Worm (Caenorhabditis elegans) whole organism, L3 larva: ENCODE measurements around the gene rbm-17.
A peak's percentile ranks its signal among the peaks of the same experiment; 100 is the strongest.

Experiments
- R02D3.7 ChIP-seq: fragments of 150-350 bp; optimal IDR thresholded peaks from 2 replicates; lab custom pipeline; 2014; ENCODE audit warnings: missing biosample characterization, missing genetic modification characterization
- ZK546.5 ChIP-seq: sonication (generic microtip); optimal IDR thresholded peaks from 2 replicates; lab custom pipeline; 2017; ENCODE audit warnings: missing biosample characterization, missing genetic modification characterization
- aly-2 ChIP-seq: fragments of 150-350 bp; optimal IDR thresholded peaks from 2 replicates; lab custom pipeline; 2014; ENCODE audit warnings: missing biosample characterization, missing genetic modification characterization
- ama-1 ChIP-seq: fragments of 150-350 bp; optimal IDR thresholded peaks from 2 replicates; lab custom pipeline; 2018
- ceh-16 ChIP-seq: sonication (generic microtip); optimal IDR thresholded peaks from 2 replicates; lab custom pipeline; 2017; ENCODE audit warnings: missing biosample characterization, missing genetic modification characterization
- ceh-28 ChIP-seq: fragments of 150-350 bp; optimal IDR thresholded peaks from 2 replicates; lab custom pipeline; 2014; ENCODE audit warnings: missing biosample characterization, missing genetic modification reagents, missing genetic modification characterization
- ceh-82 ChIP-seq: fragments of 150-350 bp; optimal IDR thresholded peaks from 2 replicates; lab custom pipeline; 2014; ENCODE audit warnings: missing biosample characterization, missing genetic modification characterization
- ceh-9 ChIP-seq: sonication (generic microtip); optimal IDR thresholded peaks from 2 replicates; lab custom pipeline; 2018; ENCODE audit warnings: missing biosample characterization, missing genetic modification characterization
- daf-12 ChIP-seq: fragments of 150-350 bp; optimal IDR thresholded peaks from 2 replicates; lab custom pipeline; 2014; ENCODE audit warnings: missing biosample characterization, missing genetic modification reagents, missing genetic modification characterization
- egl-27 ChIP-seq: sonication (generic microtip); optimal IDR thresholded peaks from 4 replicates; lab custom pipeline; 2017; ENCODE audit warnings: missing biosample characterization, missing genetic modification reagents, missing genetic modification characterization
- egl-5 ChIP-seq: fragments of 150-350 bp; optimal IDR thresholded peaks from 2 replicates; lab custom pipeline; 2017; ENCODE audit warnings: missing biosample characterization, missing genetic modification reagents, missing genetic modification characterization, inconsistent platforms
- elt-1 ChIP-seq: fragments of 150-350 bp; optimal IDR thresholded peaks from 2 replicates; lab custom pipeline; 2014; ENCODE audit warnings: missing biosample characterization, missing genetic modification characterization
- elt-2 ChIP-seq: sonication (generic microtip); optimal IDR thresholded peaks from 2 replicates; lab custom pipeline; 2016; ENCODE audit warnings: missing genetic modification reagents, mild to moderate bottlenecking, missing genetic modification characterization, missing compliant biosample characterization
- elt-3 ChIP-seq, 3 experiments: fragments of 150-350 bp in 1 of 3; sonication (generic microtip) in 2 of 3; optimal IDR thresholded peaks; 2 replicates in 2 of 3; 4 replicates in 1 of 3; lab custom pipeline; 2014 to 2017; ENCODE audit warnings: missing biosample characterization in 3 of 3, missing genetic modification characterization in 3 of 3
- eor-1 ChIP-seq, 2 experiments: fragments of 150-350 bp; optimal IDR thresholded peaks; 2 replicates each; lab custom pipeline; 2014 to 2018; ENCODE audit warnings: missing biosample characterization in 2 of 2, missing genetic modification characterization in 2 of 2
- fkh-10 ChIP-seq: sonication (generic microtip); optimal IDR thresholded peaks from 2 replicates; lab custom pipeline; 2017; ENCODE audit warnings: missing biosample characterization, missing genetic modification reagents, missing genetic modification characterization
- fkh-2 ChIP-seq: fragments of 150-350 bp; optimal IDR thresholded peaks from 2 replicates; lab custom pipeline; 2014; ENCODE audit warnings: missing biosample characterization, missing genetic modification reagents, missing genetic modification characterization
- fos-1 ChIP-seq: fragments of 150-350 bp; optimal IDR thresholded peaks from 2 replicates; lab custom pipeline; 2014; ENCODE audit warnings: missing biosample characterization, missing genetic modification characterization
- hmg-11 ChIP-seq: sonication (generic microtip); optimal IDR thresholded peaks from 2 replicates; lab custom pipeline; 2016; ENCODE audit warnings: missing genetic modification characterization, missing compliant biosample characterization
- jun-1 ChIP-seq: fragments of 150-350 bp; optimal IDR thresholded peaks from 2 replicates; lab custom pipeline; 2014; ENCODE audit warnings: missing biosample characterization, missing genetic modification reagents, missing genetic modification characterization
- lin-15B ChIP-seq: fragments of 150-350 bp; optimal IDR thresholded peaks from 2 replicates; lab custom pipeline; 2014; ENCODE audit warnings: missing biosample characterization, missing genetic modification characterization
- lin-39 ChIP-seq: fragments of 150-350 bp; optimal IDR thresholded peaks from 2 replicates; lab custom pipeline; 2018; ENCODE audit warnings: missing biosample characterization, missing genetic modification reagents, missing genetic modification characterization
- lsy-12 ChIP-seq: sonication (generic microtip); optimal IDR thresholded peaks from 2 replicates; lab custom pipeline; 2016; ENCODE audit warnings: mild to moderate bottlenecking, missing genetic modification characterization, missing compliant biosample characterization
- mdl-1 ChIP-seq: fragments of 150-350 bp; optimal IDR thresholded peaks from 2 replicates; lab custom pipeline; 2014; ENCODE audit warnings: missing biosample characterization, missing genetic modification characterization
- mml-1 ChIP-seq: fragments of 150-350 bp; sonication (generic microtip); optimal IDR thresholded peaks from 3 replicates; lab custom pipeline; 2014; ENCODE audit warnings: missing biosample characterization, missing genetic modification characterization
- nfya-1 ChIP-seq: sonication (generic microtip); optimal IDR thresholded peaks from 2 replicates; lab custom pipeline; 2017; ENCODE audit warnings: missing genetic modification characterization, mild to moderate bottlenecking, missing compliant biosample characterization, antibody characterized with exemption, moderate library complexity; ENCODE audit not compliant: insufficient read depth
- nhr-11 ChIP-seq: fragments of 150-350 bp; optimal IDR thresholded peaks from 2 replicates; lab custom pipeline; 2014; ENCODE audit warnings: missing biosample characterization, missing genetic modification characterization
- nhr-12 ChIP-seq: fragments of 150-350 bp; optimal IDR thresholded peaks from 2 replicates; lab custom pipeline; 2014; ENCODE audit warnings: missing biosample characterization, missing genetic modification characterization
- nhr-23 ChIP-seq: fragments of 150-350 bp; optimal IDR thresholded peaks from 2 replicates; lab custom pipeline; 2014; ENCODE audit warnings: missing biosample characterization, missing genetic modification reagents, missing genetic modification characterization
- nhr-237 ChIP-seq: fragments of 150-350 bp; optimal IDR thresholded peaks from 2 replicates; lab custom pipeline; 2014; ENCODE audit warnings: missing biosample characterization, missing genetic modification characterization
- nhr-25 ChIP-seq: sonication (generic microtip); optimal IDR thresholded peaks from 2 replicates; lab custom pipeline; 2017; ENCODE audit warnings: missing biosample characterization, missing genetic modification characterization
- nhr-28 ChIP-seq: fragments of 150-350 bp; optimal IDR thresholded peaks from 2 replicates; lab custom pipeline; 2014; ENCODE audit warnings: missing biosample characterization, missing genetic modification characterization
- nhr-43 ChIP-seq: sonication (generic microtip); optimal IDR thresholded peaks from 2 replicates; lab custom pipeline; 2016; ENCODE audit warnings: mild to moderate bottlenecking, missing genetic modification characterization, missing compliant biosample characterization; ENCODE audit not compliant: poor library complexity, severe bottlenecking
- nhr-67 ChIP-seq: fragments of 150-350 bp; optimal IDR thresholded peaks from 2 replicates; lab custom pipeline; 2014; ENCODE audit warnings: missing biosample characterization, missing genetic modification characterization
- nhr-76 ChIP-seq: fragments of 150-350 bp; sonication (generic microtip); optimal IDR thresholded peaks from 5 replicates; lab custom pipeline; 2014; ENCODE audit warnings: missing biosample characterization, missing genetic modification characterization
- nhr-77 ChIP-seq: fragments of 150-350 bp; optimal IDR thresholded peaks from 2 replicates; lab custom pipeline; 2014; ENCODE audit warnings: missing biosample characterization, missing genetic modification characterization
- pha-4 ChIP-seq: fragments of 150-350 bp; optimal IDR thresholded peaks from 2 replicates; lab custom pipeline; 2014; ENCODE audit warnings: missing biosample characterization, missing genetic modification reagents, missing genetic modification characterization
- pqm-1 ChIP-seq: fragments of 150-350 bp; optimal IDR thresholded peaks from 2 replicates; lab custom pipeline; 2017; ENCODE audit warnings: missing biosample characterization, missing genetic modification characterization, inconsistent platforms
- sea-2 ChIP-seq: fragments of 150-350 bp; sonication (generic microtip); optimal IDR thresholded peaks from 4 replicates; lab custom pipeline; 2014; ENCODE audit warnings: missing biosample characterization, missing genetic modification reagents, missing genetic modification characterization
- skn-1 ChIP-seq: fragments of 150-350 bp; optimal IDR thresholded peaks from 2 replicates; lab custom pipeline; 2014; ENCODE audit warnings: missing biosample characterization, missing genetic modification characterization
- snpc-4 ChIP-seq: fragments of 150-350 bp; optimal IDR thresholded peaks from 2 replicates; lab custom pipeline; 2014; ENCODE audit warnings: missing biosample characterization, missing genetic modification characterization
- tbx-2 ChIP-seq: sonication (generic microtip); optimal IDR thresholded peaks from 2 replicates; lab custom pipeline; 2016; ENCODE audit warnings: mild to moderate bottlenecking, missing genetic modification characterization, missing compliant biosample characterization
- unc-39 ChIP-seq: sonication (generic microtip); optimal IDR thresholded peaks from 4 replicates; lab custom pipeline; 2017; ENCODE audit warnings: missing biosample characterization, missing genetic modification characterization
- unc-62 ChIP-seq: fragments of 150-350 bp; sonication (generic microtip); optimal IDR thresholded peaks from 4 replicates; lab custom pipeline; 2014; ENCODE audit warnings: missing biosample characterization, missing genetic modification reagents, missing genetic modification characterization
- zag-1 ChIP-seq: fragments of 150-350 bp; optimal IDR thresholded peaks from 2 replicates; lab custom pipeline; 2014; ENCODE audit warnings: missing biosample characterization, missing genetic modification characterization
- ztf-11 ChIP-seq: fragments of 150-350 bp; optimal IDR thresholded peaks from 2 replicates; lab custom pipeline; 2014; ENCODE audit warnings: missing biosample characterization, missing genetic modification characterization
- ztf-4 ChIP-seq: fragments of 150-350 bp; optimal IDR thresholded peaks from 2 replicates; lab custom pipeline; 2014; ENCODE audit warnings: missing biosample characterization, missing genetic modification characterization

Gene rbm-17

DNA sequence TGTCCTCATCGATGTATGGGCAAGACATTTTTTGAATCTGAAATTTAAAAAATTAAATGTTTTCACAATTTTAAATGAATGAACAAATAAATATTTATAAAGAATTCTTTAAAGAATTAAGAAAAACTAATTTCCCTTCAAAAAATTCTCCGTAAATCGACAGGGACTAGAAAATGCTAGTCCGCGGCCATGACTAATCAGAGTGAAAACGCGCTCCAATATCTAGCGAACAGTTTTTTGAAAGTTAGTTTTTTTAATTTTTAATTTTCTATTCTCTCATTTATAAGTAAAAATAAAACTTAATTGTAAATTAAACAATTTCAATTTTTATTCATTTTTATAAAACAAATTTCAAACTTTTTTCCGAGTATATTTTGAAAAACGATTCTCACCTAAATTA, 45.3 kb upstream of the rbm-17 start (continued):
- TF ChIP-seq nhr-77 (tag; lab: Kevin White, UChicago), result no peak
- TF ChIP-seq nfya-1 (tag; lab: Kevin White, UChicago), result peak; percentile 69
- no peak for TF ChIP-seq nhr-28 (tag; lab: Kevin White, UChicago)
- TF ChIP-seq unc-62, result no peak
- TF ChIP-seq elt-2, result no peak
- no peak for TF ChIP-seq mdl-1 (tag; lab: Kevin White, UChicago)
- TF ChIP-seq nhr-43 (tag; lab: Kevin White, UChicago), result peak; percentile 34
- TF ChIP-seq daf-12 (tag; lab: Kevin White, UChicago), result no peak
- no peak for TF ChIP-seq nhr-67

DNA sequence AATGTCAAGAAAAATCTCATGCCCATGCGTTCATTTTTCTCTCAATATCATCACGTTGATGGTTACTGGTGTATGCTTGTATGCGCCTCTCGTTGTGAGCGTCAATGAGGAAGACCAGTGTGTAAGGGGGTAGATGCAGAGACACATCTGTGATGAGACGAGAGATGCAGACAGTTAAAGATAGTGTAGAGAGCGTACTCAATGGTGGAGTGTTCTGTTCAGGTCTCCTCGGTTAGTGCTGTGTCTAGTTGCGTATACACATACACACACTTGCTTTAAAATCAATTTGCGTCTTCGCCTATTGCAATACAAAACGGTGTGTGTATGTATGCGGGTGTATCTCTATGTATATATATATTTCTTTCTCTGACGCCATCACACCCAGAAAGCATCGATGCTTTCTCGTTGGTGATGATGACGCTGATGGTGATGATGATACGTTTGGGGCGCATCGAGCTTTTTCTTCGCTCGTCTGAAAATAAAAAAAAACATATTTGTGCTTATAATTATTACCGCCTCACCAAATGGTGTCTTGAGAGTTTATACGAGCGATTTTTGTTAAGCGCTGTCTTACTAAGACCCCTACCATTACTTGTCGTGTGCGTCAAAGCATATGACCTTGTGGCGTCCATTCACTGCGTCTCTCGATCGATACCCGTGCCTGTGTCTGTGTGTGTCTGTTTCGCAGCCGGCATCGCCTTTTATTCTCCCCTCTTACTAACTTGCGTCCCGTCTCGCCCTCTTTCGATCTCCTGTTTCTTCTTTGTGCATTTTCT, 44.5 kb upstream of the rbm-17 start, which contains the start of gene F40F11.3:
TSS of gene F40F11.3 (minus strand) at position 589 of the 776 bp plus-strand sequence.
- no peak for TF ChIP-seq elt-3 (tag; optimal IDR thresholded peaks at IDR 0.05; lab: Kevin White, UChicago)
- no peak for TF ChIP-seq mml-1
- TF ChIP-seq nhr-67, result no peak
- TF ChIP-seq nhr-23 (tag; lab: Kevin White, UChicago), result peak; percentile 60
- TF ChIP-seq tbx-2 (tag; lab: Kevin White, UChicago), result peak; percentile 69
- TF ChIP-seq nhr-25 (tag; lab: Kevin White, UChicago), result peak; percentile 97
- no peak for TF ChIP-seq zag-1 (tag; lab: Kevin White, UChicago)
- no peak for TF ChIP-seq eor-1 (tag; optimal IDR thresholded peaks at IDR 0.05; lab: Kevin White, UChicago)
- TF ChIP-seq ztf-4 (tag; lab: Kevin White, UChicago), result peak; percentile 4
- peak; percentile 26 for TF ChIP-seq fos-1 (tag; lab: Kevin White, UChicago)
- TF ChIP-seq nhr-76 (tag; lab: Kevin White, UChicago), result no peak
- TF ChIP-seq elt-2, result peak; percentile 69
- peak; percentile 77 for TF ChIP-seq snpc-4
- TF ChIP-seq ceh-9 (tag; lab: Kevin White, UChicago), result no peak
- TF ChIP-seq sea-2 (GFP tag; lab: Kevin White, UChicago), result no peak
- peak; percentile 91 for TF ChIP-seq skn-1 (tag; lab: Kevin White, UChicago)
- peak; percentile 81 for TF ChIP-seq ama-1 (lab: Kevin White, UChicago)
- peak; percentile 46 for TF ChIP-seq mdl-1 (tag; lab: Kevin White, UChicago)
- peak; percentile 96 for TF ChIP-seq hmg-11 (tag; lab: Kevin White, UChicago)
- peak; percentile 72 for TF ChIP-seq R02D3.7 (tag; lab: Kevin White, UChicago)
- TF ChIP-seq unc-39, result no peak
- peak; percentile 88 for TF ChIP-seq nhr-43 (tag; lab: Kevin White, UChicago)
- no peak for TF ChIP-seq nhr-28 (tag; lab: Kevin White, UChicago)
- peak; percentile 45 for TF ChIP-seq egl-27 (tag; lab: Kevin White, UChicago)
- no peak for TF ChIP-seq ceh-82 (tag; lab: Kevin White, UChicago)
- peak; percentile 84 for TF ChIP-seq egl-5 (tag; lab: Kevin White, UChicago)
- TF ChIP-seq daf-12 (tag; lab: Kevin White, UChicago), result no peak
- peak; percentile 90 for TF ChIP-seq lsy-12 (tag; lab: Kevin White, UChicago)
- TF ChIP-seq jun-1 (tag; lab: Kevin White, UChicago), result peak; percentile 74
- TF ChIP-seq nfya-1 (tag; lab: Kevin White, UChicago), result peak; percentile 91
- no peak for TF ChIP-seq fkh-2 (tag; lab: Kevin White, UChicago)
- peak; percentile 34 for TF ChIP-seq elt-1
- no peak for TF ChIP-seq ztf-11 (tag; lab: Kevin White, UChicago)
- TF ChIP-seq nhr-12 (tag; lab: Kevin White, UChicago), result no peak
- peak; percentile 77 for TF ChIP-seq fkh-10 (GFP tag; lab: Kevin White, UChicago)
- peak; percentile 7 for TF ChIP-seq aly-2 (tag; lab: Kevin White, UChicago)
- no peak for TF ChIP-seq ZK546.5
- peak; percentile 61 for TF ChIP-seq lin-39 (tag; lab: Kevin White, UChicago)
- TF ChIP-seq ceh-16 (tag; lab: Kevin White, UChicago), result no peak
- no peak for TF ChIP-seq nhr-237 (tag; lab: Kevin White, UChicago)
- peak; percentile 64 for TF ChIP-seq pqm-1 (tag; lab: Kevin White, UChicago)
- TF ChIP-seq ceh-28 (tag; lab: Kevin White, UChicago), result peak; percentile 72
- TF ChIP-seq unc-62, result peak; percentile 46
- TF ChIP-seq nhr-11, result peak; percentile 78
- TF ChIP-seq nhr-77 (tag; lab: Kevin White, UChicago), result no peak
- TF ChIP-seq pha-4 (tag; lab: Kevin White, UChicago), result peak; percentile 82
- TF ChIP-seq lin-15B (tag; lab: Kevin White, UChicago), result peak; percentile 83
- TF ChIP-seq, all 47 proteins: peak for 28
